Worm (Caenorhabditis elegans): Measurements from ENCODE around the gene F45D3.2.

- TF ChIP-seq lin-13 (GFP tag; optimal IDR thresholded peaks at IDR 0.05) (no peak), ztf-4 (tag; optimal IDR thresholded peaks at IDR 0.05) (no peak), unc-62 (GFP tag; optimal IDR thresholded peaks at IDR 0.05) (no peak), nhr-25 (tag; optimal IDR thresholded peaks at IDR 0.05) (peak; percentile 63)
These were observed 7.1 kb upstream of the F45D3.2 start for ce11 chrV:12533635-12534150.

Data from whole organism, L2 larva.